Fruit fly (Drosophila melanogaster) whole organism, prepupa: ENCODE measurements around the gene CG9676.

Source experiments
- Blimp-1 ChIP-seq: fragments of 200-800 bp; sonication (Bioruptor generic); optimal IDR thresholded peaks from 3 replicates; lab custom pipeline; 2017; ENCODE audit warnings: missing biosample characterization, missing genetic modification characterization, mild to moderate bottlenecking, moderate library complexity, missing genetic modification reagents
- CG10631 ChIP-seq: fragments of 200-800 bp; sonication (Bioruptor generic); optimal IDR thresholded peaks from 2 replicates; lab custom pipeline; 2016; ENCODE audit warnings: missing biosample characterization, missing genetic modification characterization
- CG10669 ChIP-seq: fragments of 200-800 bp; sonication (Bioruptor generic); optimal IDR thresholded peaks from 3 replicates; lab custom pipeline; 2018; ENCODE audit warnings: missing biosample characterization, mild to moderate bottlenecking, missing genetic modification characterization, moderate library complexity
- CG11294 ChIP-seq: fragments of 200-800 bp; sonication (Bioruptor generic); IDR thresholded peaks from 2 replicates; pipeline ENCODE4 v1.3.6; 2022; ENCODE audit warnings: missing biosample characterization, missing genetic modification characterization
- CG11762 ChIP-seq: fragments of 200-800 bp; sonication (Bioruptor generic); optimal IDR thresholded peaks from 3 replicates; lab custom pipeline; 2016; ENCODE audit warnings: missing biosample characterization, missing genetic modification characterization; ENCODE audit not compliant: insufficient read depth
- CG11902 ChIP-seq: fragments of 200-800 bp; sonication (Bioruptor generic); optimal IDR thresholded peaks from 3 replicates; lab custom pipeline; 2016; ENCODE audit warnings: missing biosample characterization, missing genetic modification characterization
- CG15336 ChIP-seq: fragments of 200-800 bp; sonication (Bioruptor generic); IDR thresholded peaks from 2 replicates; pipeline ENCODE4 v1.3.6; 2022; ENCODE audit warnings: missing biosample characterization, missing genetic modification characterization
- CG1621 ChIP-seq: fragments of 200-800 bp; sonication (Bioruptor generic); optimal IDR thresholded peaks from 3 replicates; lab custom pipeline; 2018; ENCODE audit warnings: missing biosample characterization, mild to moderate bottlenecking, missing genetic modification characterization
- CG3032 ChIP-seq: fragments of 200-800 bp; optimal IDR thresholded peaks from 2 replicates; lab custom pipeline; 2019; ENCODE audit warnings: missing biosample characterization, mild to moderate bottlenecking, missing genetic modification characterization, moderate library complexity
- CG31627 ChIP-seq: fragments of 200-800 bp; sonication (Bioruptor generic); optimal IDR thresholded peaks from 3 replicates; lab custom pipeline; 2016; ENCODE audit warnings: missing biosample characterization, missing genetic modification characterization
- CG32006 ChIP-seq: fragments of 200-800 bp; sonication (Bioruptor generic); optimal IDR thresholded peaks from 3 replicates; lab custom pipeline; 2017; ENCODE audit warnings: missing biosample characterization, mild to moderate bottlenecking, missing genetic modification characterization
- CG34406 ChIP-seq: fragments of 200-800 bp; sonication (Bioruptor generic); optimal IDR thresholded peaks from 3 replicates; lab custom pipeline; 2016; ENCODE audit warnings: missing biosample characterization, missing genetic modification characterization
- CG3919 ChIP-seq: fragments of 200-800 bp; sonication (Bioruptor generic); optimal IDR thresholded peaks from 3 replicates; lab custom pipeline; 2016; ENCODE audit warnings: missing biosample characterization, missing genetic modification characterization
- CG4318 ChIP-seq: fragments of 200-800 bp; sonication (Bioruptor generic); optimal IDR thresholded peaks from 3 replicates; lab custom pipeline; 2017; ENCODE audit warnings: missing biosample characterization, mild to moderate bottlenecking, missing genetic modification characterization
- CG6163 ChIP-seq: fragments of 200-800 bp; sonication (Bioruptor generic); IDR thresholded peaks from 3 replicates; pipeline ENCODE4 v1.3.6; 2022; ENCODE audit warnings: missing biosample characterization, missing genetic modification characterization
- CG6276 ChIP-seq: fragments of 200-800 bp; sonication (Bioruptor generic); optimal IDR thresholded peaks from 2 replicates; lab custom pipeline; 2017; ENCODE audit warnings: missing biosample characterization, mild to moderate bottlenecking, missing genetic modification characterization
- CG6792 ChIP-seq: fragments of 200-800 bp; sonication (Bioruptor generic); optimal IDR thresholded peaks from 3 replicates; lab custom pipeline; 2016; ENCODE audit warnings: missing biosample characterization, missing genetic modification characterization
- CG6808 ChIP-seq: fragments of 200-800 bp; sonication (Bioruptor generic); optimal IDR thresholded peaks from 3 replicates; lab custom pipeline; 2017; ENCODE audit warnings: missing biosample characterization, missing genetic modification characterization, mild to moderate bottlenecking, moderate library complexity, missing genetic modification reagents
- CG6854 ChIP-seq: fragments of 200-800 bp; sonication (Bioruptor generic); optimal IDR thresholded peaks from 2 replicates; lab custom pipeline; 2017; ENCODE audit warnings: missing biosample characterization, mild to moderate bottlenecking, missing genetic modification characterization
- CG7368 ChIP-seq: fragments of 200-800 bp; sonication (Bioruptor generic); optimal IDR thresholded peaks from 3 replicates; lab custom pipeline; 2016; ENCODE audit warnings: missing biosample characterization, missing genetic modification characterization
- CG8119 ChIP-seq: fragments of 200-800 bp; sonication (Bioruptor generic); IDR thresholded peaks from 3 replicates; pipeline ENCODE4 v1.3.6; 2022; ENCODE audit warnings: missing biosample characterization, missing genetic modification characterization
- CG8632 ChIP-seq: fragments of 200-800 bp; sonication (Bioruptor generic); optimal IDR thresholded peaks from 3 replicates; lab custom pipeline; 2016; ENCODE audit warnings: missing biosample characterization, missing genetic modification characterization
- Eip75B ChIP-seq: fragments of 200-800 bp; sonication (Bioruptor generic); optimal IDR thresholded peaks from 3 replicates; lab custom pipeline; 2016; ENCODE audit warnings: missing biosample characterization, missing genetic modification characterization
- Eip78C ChIP-seq: fragments of 200-800 bp; sonication (Bioruptor generic); peaks from one replicate; lab custom pipeline; 2016; ENCODE audit warnings: missing biosample characterization, missing genetic modification characterization
- Eip93F ChIP-seq: fragments of 200-800 bp; sonication (Bioruptor generic); optimal IDR thresholded peaks from 2 replicates; lab custom pipeline; 2016; ENCODE audit warnings: missing biosample characterization, mild to moderate bottlenecking, missing genetic modification characterization
- Ets21C ChIP-seq: fragments of 200-800 bp; sonication (Bioruptor generic); optimal IDR thresholded peaks from 3 replicates; lab custom pipeline; 2016; ENCODE audit warnings: missing biosample characterization, missing genetic modification characterization
- Ets96B ChIP-seq: fragments of 200-800 bp; optimal IDR thresholded peaks from 2 replicates; lab custom pipeline; 2019; ENCODE audit warnings: missing biosample characterization, mild to moderate bottlenecking, missing genetic modification characterization, moderate library complexity
- Gug ChIP-seq: fragments of 200-800 bp; sonication (Bioruptor generic); IDR thresholded peaks from 2 replicates; pipeline ENCODE4 v1.3.6; 2022; ENCODE audit warnings: missing biosample characterization, missing genetic modification characterization
- Hr38 ChIP-seq: sonication (Bioruptor generic); optimal IDR thresholded peaks from 2 replicates; lab custom pipeline; 2016; ENCODE audit warnings: missing biosample characterization, missing genetic modification characterization
- Hr39 ChIP-seq: fragments of 200-800 bp; sonication (Bioruptor generic); optimal IDR thresholded peaks from 2 replicates; lab custom pipeline; 2016; ENCODE audit warnings: missing biosample characterization, missing genetic modification characterization
- Hr4 ChIP-seq: fragments of 200-800 bp; sonication (Bioruptor generic); optimal IDR thresholded peaks from 3 replicates; lab custom pipeline; 2016; ENCODE audit warnings: missing biosample characterization, missing genetic modification characterization
- Lpt ChIP-seq: fragments of 200-800 bp; sonication (Bioruptor generic); optimal IDR thresholded peaks from 3 replicates; lab custom pipeline; 2016; ENCODE audit warnings: missing biosample characterization, missing genetic modification characterization
- Met ChIP-seq: fragments of 200-800 bp; sonication (Bioruptor generic); optimal IDR thresholded peaks from 3 replicates; lab custom pipeline; 2016; ENCODE audit warnings: missing biosample characterization, missing genetic modification characterization
- OdsH ChIP-seq: fragments of 200-800 bp; sonication (Bioruptor generic); optimal IDR thresholded peaks from 3 replicates; lab custom pipeline; 2016; ENCODE audit warnings: missing biosample characterization, missing genetic modification characterization
- Smox ChIP-seq: fragments of 200-800 bp; sonication (Bioruptor generic); optimal IDR thresholded peaks from 3 replicates; lab custom pipeline; 2016; ENCODE audit warnings: missing biosample characterization, missing genetic modification characterization
- Sox102F ChIP-seq: fragments of 200-800 bp; sonication (Bioruptor generic); optimal IDR thresholded peaks from 2 replicates; lab custom pipeline; 2016; ENCODE audit warnings: missing biosample characterization, mild to moderate bottlenecking, missing genetic modification characterization
- Sox14 ChIP-seq: fragments of 200-800 bp; sonication (Bioruptor generic); optimal IDR thresholded peaks from 3 replicates; lab custom pipeline; 2016; ENCODE audit warnings: missing biosample characterization, missing genetic modification characterization
- Sox15 ChIP-seq: fragments of 200-800 bp; sonication (Bioruptor generic); optimal IDR thresholded peaks from 3 replicates; lab custom pipeline; 2016; ENCODE audit warnings: missing biosample characterization, missing genetic modification characterization
- achi ChIP-seq: fragments of 200-800 bp; sonication (Bioruptor generic); optimal IDR thresholded peaks from 3 replicates; lab custom pipeline; 2016; ENCODE audit warnings: missing biosample characterization, missing genetic modification characterization
- acj6 ChIP-seq: fragments of 200-800 bp; sonication (Bioruptor generic); optimal IDR thresholded peaks from 3 replicates; lab custom pipeline; 2016; ENCODE audit warnings: missing biosample characterization, missing genetic modification characterization
- cyc ChIP-seq: fragments of 200-800 bp; sonication (Bioruptor generic); optimal IDR thresholded peaks from 3 replicates; lab custom pipeline; 2016; ENCODE audit warnings: missing biosample characterization, missing genetic modification characterization
- dsx ChIP-seq: fragments of 200-800 bp; optimal IDR thresholded peaks from 3 replicates; lab custom pipeline; 2019; ENCODE audit warnings: missing biosample characterization, mild to moderate bottlenecking, missing genetic modification characterization, moderate library complexity; ENCODE audit not compliant: poor library complexity, severe bottlenecking
- eg ChIP-seq: fragments of 200-800 bp; sonication (Bioruptor generic); IDR thresholded peaks from 3 replicates; pipeline ENCODE4 v1.3.6; 2022; ENCODE audit warnings: missing biosample characterization, missing genetic modification characterization
- fd59A ChIP-seq: fragments of 200-800 bp; sonication (Bioruptor generic); optimal IDR thresholded peaks from 2 replicates; lab custom pipeline; 2017; ENCODE audit warnings: missing biosample characterization, mild to moderate bottlenecking, missing genetic modification characterization, missing genetic modification reagents
- fd85E ChIP-seq: fragments of 200-800 bp; sonication (Bioruptor generic); optimal IDR thresholded peaks from 3 replicates; lab custom pipeline; 2016; ENCODE audit warnings: missing biosample characterization, missing genetic modification characterization
- fkh ChIP-seq: fragments of 200-800 bp; sonication (Bioruptor generic); optimal IDR thresholded peaks from 3 replicates; lab custom pipeline; 2017; ENCODE audit warnings: missing biosample characterization, mild to moderate bottlenecking, missing genetic modification characterization, moderate library complexity
- net ChIP-seq: fragments of 200-800 bp; sonication (Bioruptor generic); optimal IDR thresholded peaks from 3 replicates; lab custom pipeline; 2016; ENCODE audit warnings: missing biosample characterization, missing genetic modification characterization
- spab ChIP-seq: fragments of 200-800 bp; sonication (Bioruptor generic); optimal IDR thresholded peaks from 2 replicates; lab custom pipeline; 2017; ENCODE audit warnings: missing biosample characterization, mild to moderate bottlenecking, missing genetic modification characterization, missing genetic modification reagents
- ss ChIP-seq, 2 experiments: fragments of 200-800 bp; sonication (Bioruptor generic); optimal IDR thresholded peaks; 2 replicates in 1 of 2; 3 replicates in 1 of 2; lab custom pipeline; 2017 to 2018; ENCODE audit warnings: mild to moderate bottlenecking in 2 of 2, missing biosample characterization in 2 of 2, missing genetic modification characterization in 2 of 2, moderate library complexity in 1 of 2
- svp ChIP-seq: fragments of 200-800 bp; sonication (Bioruptor generic); peaks from one replicate; lab custom pipeline; 2016; ENCODE audit warnings: missing biosample characterization, missing genetic modification characterization
- topi ChIP-seq: fragments of 200-800 bp; sonication (Bioruptor generic); optimal IDR thresholded peaks from 3 replicates; lab custom pipeline; 2016; ENCODE audit warnings: missing biosample characterization, missing genetic modification characterization
- vri ChIP-seq: fragments of 200-800 bp; sonication (Bioruptor generic); optimal IDR thresholded peaks from 3 replicates; lab custom pipeline; 2016; ENCODE audit warnings: missing biosample characterization, mild to moderate bottlenecking, missing genetic modification characterization

Gene CG9676

dm6 chrX:16691440-16691839 lies 8.5 kb downstream of the CG9676 start:
- peak; percentile 81 for TF ChIP-seq Hr39
- peak; percentile 13 to 44 for TF ChIP-seq ss (GFP tag; optimal IDR thresholded peaks at IDR 0.05; lab: Kevin White, UChicago)
- peak; percentile 86 for TF ChIP-seq Gug (GFP tag; lab: Robert Waterston, UW)
- peak; percentile 65 for TF ChIP-seq Eip75B (GFP tag; lab: Kevin White, UChicago)
- peak; percentile 50 for TF ChIP-seq dsx (GFP tag; lab: Kevin White, UChicago)
- TF ChIP-seq svp (GFP tag; lab: Kevin White, UChicago) = peak; percentile 57
- peak; percentile 34 for TF ChIP-seq spab (GFP tag; lab: Kevin White, UChicago)
- no peak for TF ChIP-seq fkh (GFP tag; lab: Kevin White, UChicago)
- peak; percentile 75 for TF ChIP-seq achi (GFP tag; lab: Kevin White, UChicago)
- TF ChIP-seq fd85E = no peak
- peak; percentile 34 for TF ChIP-seq vri (GFP tag; lab: Kevin White, UChicago)
- peak; percentile 61 for TF ChIP-seq Smox (GFP tag; lab: Kevin White, UChicago)
- TF ChIP-seq CG4318 (GFP tag; lab: Kevin White, UChicago) = peak; percentile 60
- TF ChIP-seq CG6808 (GFP tag; lab: Kevin White, UChicago) = peak; percentile 35
- peak; percentile 41 for TF ChIP-seq CG11762 (GFP tag; lab: Kevin White, UChicago)
- peak; percentile 66 for TF ChIP-seq CG10631 (GFP tag; lab: Kevin White, UChicago)
- TF ChIP-seq Eip93F = no peak
- TF ChIP-seq CG6854 (GFP tag; lab: Kevin White, UChicago) = no peak
- peak; percentile 79 for TF ChIP-seq CG6276 (GFP tag; lab: Kevin White, UChicago)
- TF ChIP-seq Blimp-1 (GFP tag; lab: Kevin White, UChicago) = no peak
- TF ChIP-seq Ets21C (GFP tag; lab: Kevin White, UChicago) = peak; percentile 56
- peak; percentile 80 for TF ChIP-seq OdsH (GFP tag; lab: Kevin White, UChicago)
- TF ChIP-seq Eip78C (GFP tag; lab: Kevin White, UChicago) = peak; percentile 93
- peak; percentile 57 for TF ChIP-seq fd59A (GFP tag; lab: Kevin White, UChicago)
- peak; percentile 53 for TF ChIP-seq Ets96B (tag; lab: Kevin White, UChicago)
- TF ChIP-seq CG1621 (tag; lab: Kevin White, UChicago) = peak; percentile 61
- TF ChIP-seq CG7368 (GFP tag; lab: Kevin White, UChicago) = peak; percentile 64
- TF ChIP-seq Lpt (GFP tag; lab: Kevin White, UChicago) = peak; percentile 80
- peak; percentile 67 for TF ChIP-seq CG10669 (GFP tag; lab: Kevin White, UChicago)
- peak; percentile 55 for TF ChIP-seq CG8632 (GFP tag; lab: Kevin White, UChicago)
- peak; percentile 85 for TF ChIP-seq CG8119
- peak; percentile 76; the same call in 1 of the 2 replicates for TF ChIP-seq CG11294 (GFP tag; lab: Robert Waterston, UW)
- peak; percentile 72 for TF ChIP-seq cyc
- peak; percentile 61 for TF ChIP-seq CG6792 (GFP tag; lab: Kevin White, UChicago)
- TF ChIP-seq CG32006 = peak; percentile 84
- peak; percentile 58 for TF ChIP-seq Met (GFP tag; lab: Kevin White, UChicago)
- peak; percentile 94 for TF ChIP-seq eg (GFP tag; lab: Robert Waterston, UW)
- peak; percentile 88 for TF ChIP-seq CG15336
- TF ChIP-seq Hr4 = peak; percentile 87
- TF ChIP-seq CG3919 (GFP tag; lab: Kevin White, UChicago) = peak; percentile 78
- peak; percentile 59 for TF ChIP-seq Sox15 (GFP tag; lab: Kevin White, UChicago)
- TF ChIP-seq CG3032 (tag; lab: Kevin White, UChicago) = peak; percentile 55
- peak; percentile 73 for TF ChIP-seq topi
- TF ChIP-seq CG31627 (GFP tag; lab: Kevin White, UChicago) = peak; percentile 80
- peak; percentile 51 for TF ChIP-seq Sox102F (GFP tag; lab: Kevin White, UChicago)
- TF ChIP-seq CG6163 (GFP tag; lab: Robert Waterston, UW) = peak; percentile 87
- peak; percentile 52 for TF ChIP-seq CG34406 (GFP tag; lab: Kevin White, UChicago)
- peak; percentile 80 for TF ChIP-seq Sox14 (GFP tag; lab: Kevin White, UChicago)
- TF ChIP-seq net (GFP tag; lab: Kevin White, UChicago) = peak; percentile 76
- TF ChIP-seq CG11902 (GFP tag; lab: Kevin White, UChicago) = peak; percentile 51
- TF ChIP-seq Hr38 (GFP tag; lab: Kevin White, UChicago) = no peak
- TF ChIP-seq acj6 (GFP tag; lab: Kevin White, UChicago) = peak; percentile 78
